Fruit fly (Drosophila melanogaster) whole organism, wandering third instar larva: ENCODE measurements around the gene beat-IIa.

Experiments
- Abd-B ChIP-seq: fragments of >200 bp; optimal IDR thresholded peaks from 2 replicates; lab custom pipeline; 2017; ENCODE audit warnings: missing biosample characterization, missing genetic modification characterization
- CG32264 ChIP-seq: fragments of 200-800 bp; sonication (Bioruptor generic); optimal IDR thresholded peaks from 2 replicates; lab custom pipeline; 2016; ENCODE audit warnings: missing biosample characterization, missing genetic modification characterization
- CG9705 ChIP-seq: fragments of 200-800 bp; sonication (Bioruptor generic); optimal IDR thresholded peaks from 2 replicates; lab custom pipeline; 2018; ENCODE audit warnings: missing biosample characterization, mild to moderate bottlenecking, missing genetic modification characterization
- Dfd ChIP-seq: fragments of >200 bp; optimal IDR thresholded peaks from 2 replicates; lab custom pipeline; 2017; ENCODE audit warnings: missing biosample characterization, missing genetic modification characterization
- GATAd ChIP-seq: sonication (Bioruptor generic); optimal IDR thresholded peaks from 2 replicates; lab custom pipeline; 2016; ENCODE audit warnings: missing biosample characterization, missing genetic modification characterization
- HLH106 ChIP-seq: fragments of 200-800 bp; optimal IDR thresholded peaks from 3 replicates; lab custom pipeline; 2019; ENCODE audit warnings: missing biosample characterization, mild to moderate bottlenecking, missing genetic modification characterization, moderate library complexity
- Hnf4 ChIP-seq: fragments of 200-800 bp; sonication (Bioruptor generic); optimal IDR thresholded peaks from 2 replicates; lab custom pipeline; 2016; ENCODE audit warnings: missing biosample characterization, mild to moderate bottlenecking, missing genetic modification characterization
- Hr78 ChIP-seq: fragments of >200 bp; optimal IDR thresholded peaks from 2 replicates; lab custom pipeline; 2017; ENCODE audit warnings: missing biosample characterization, missing genetic modification characterization
- Hr83 ChIP-seq: fragments of 200-300 bp; sonication (Bioruptor generic); optimal IDR thresholded peaks from 2 replicates; lab custom pipeline; 2016; ENCODE audit warnings: missing biosample characterization, mild to moderate bottlenecking, missing genetic modification characterization, moderate library complexity; ENCODE audit not compliant: poor library complexity, severe bottlenecking
- Jra ChIP-seq: sonication (Bioruptor generic); optimal IDR thresholded peaks from 2 replicates; lab custom pipeline; 2016; ENCODE audit warnings: missing biosample characterization, missing genetic modification characterization
- Mio ChIP-seq: sonication (Bioruptor generic); optimal IDR thresholded peaks from 2 replicates; lab custom pipeline; 2016; ENCODE audit warnings: missing biosample characterization, missing genetic modification characterization
- Myc ChIP-seq: fragments of >200 bp; optimal IDR thresholded peaks from 2 replicates; lab custom pipeline; 2017
- N ChIP-seq: fragments of >200 bp; optimal IDR thresholded peaks from 2 replicates; lab custom pipeline; 2018; ENCODE audit warnings: missing biosample characterization, missing external identifiers, missing genetic modification characterization
- OdsH ChIP-seq: fragments of 200-800 bp; sonication (Bioruptor generic); optimal IDR thresholded peaks from 2 replicates; lab custom pipeline; 2016; ENCODE audit warnings: missing biosample characterization, mild to moderate bottlenecking, missing genetic modification characterization
- Rel ChIP-seq, 2 experiments: fragments of 200-800 bp; sonication (Bioruptor generic) in 1 of 2; optimal IDR thresholded peaks; 2 replicates in 1 of 2; 3 replicates in 1 of 2; lab custom pipeline; 2016 to 2019; ENCODE audit warnings: mild to moderate bottlenecking in 2 of 2, missing biosample characterization in 2 of 2, missing genetic modification characterization in 2 of 2, moderate library complexity in 1 of 2
- Sp1 ChIP-seq: fragments of 200-800 bp; sonication (Bioruptor generic); optimal IDR thresholded peaks from 3 replicates; lab custom pipeline; 2019; ENCODE audit warnings: missing biosample characterization, mild to moderate bottlenecking, missing genetic modification characterization, moderate library complexity
- Vsx2 ChIP-seq: fragments of 200-300, 225-300 bp; sonication (Bioruptor generic); optimal IDR thresholded peaks from 2 replicates; lab custom pipeline; 2018; ENCODE audit warnings: missing biosample characterization, missing genetic modification characterization; ENCODE audit not compliant: partially characterized antibody
- br ChIP-seq: fragments of 200-800 bp; sonication (Bioruptor generic); optimal IDR thresholded peaks from 2 replicates; lab custom pipeline; 2016; ENCODE audit warnings: missing biosample characterization, missing genetic modification characterization
- brk ChIP-seq: fragments of 200-800 bp; sonication (Bioruptor generic); optimal IDR thresholded peaks from 2 replicates; lab custom pipeline; 2016; ENCODE audit warnings: missing biosample characterization, mild to moderate bottlenecking, missing genetic modification characterization
- dl ChIP-seq, 2 experiments: fragments of 175-275, 200-275 bp in 1 of 2; fragments of 200-275 bp in 1 of 2; sonication (Bioruptor generic); optimal IDR thresholded peaks; lab custom pipeline; 2018; ENCODE audit warnings: mild to moderate bottlenecking in 2 of 2, missing biosample characterization in 2 of 2, missing genetic modification characterization in 2 of 2, moderate library complexity in 2 of 2; ENCODE audit not compliant: partially characterized antibody in 2 of 2, insufficient read depth in 1 of 2
- dmrt93B ChIP-seq: fragments of 200-800 bp; sonication (Bioruptor generic); optimal IDR thresholded peaks from 2 replicates; lab custom pipeline; 2018; ENCODE audit warnings: missing biosample characterization, mild to moderate bottlenecking, missing genetic modification characterization
- dsf ChIP-seq: sonication (Bioruptor generic); optimal IDR thresholded peaks from 2 replicates; lab custom pipeline; 2016; ENCODE audit warnings: missing biosample characterization, missing genetic modification characterization, borderline replicate concordance
- ey ChIP-seq: fragments of 200-800 bp; sonication (Bioruptor generic); optimal IDR thresholded peaks from 2 replicates; lab custom pipeline; 2016; ENCODE audit warnings: missing biosample characterization, missing genetic modification characterization
- foxo ChIP-seq, 2 experiments: fragments of 200-800 bp; sonication (Bioruptor generic); optimal IDR thresholded peaks; 2 replicates in 1 of 2; 3 replicates in 1 of 2; lab custom pipeline; 2016 to 2017; ENCODE audit warnings: missing biosample characterization in 2 of 2, missing genetic modification characterization in 2 of 2
- fru ChIP-seq: fragments of 200-800 bp; sonication (Bioruptor generic); optimal IDR thresholded peaks from 3 replicates; lab custom pipeline; 2016; ENCODE audit warnings: missing biosample characterization, mild to moderate bottlenecking, missing genetic modification characterization
- h ChIP-seq: fragments of 200-800 bp; sonication (Bioruptor generic); optimal IDR thresholded peaks from 3 replicates; lab custom pipeline; 2016; ENCODE audit warnings: missing biosample characterization, mild to moderate bottlenecking, missing genetic modification characterization
- jim ChIP-seq: fragments of 175-275, 200-325 bp; sonication (Bioruptor generic); optimal IDR thresholded peaks from 2 replicates; lab custom pipeline; 2016; ENCODE audit warnings: missing biosample characterization, mild to moderate bottlenecking, missing genetic modification characterization
- lola ChIP-seq: fragments of >200 bp; optimal IDR thresholded peaks from 2 replicates; lab custom pipeline; 2017; ENCODE audit warnings: missing biosample characterization, missing genetic modification characterization
- pan ChIP-seq: fragments of >200 bp; optimal IDR thresholded peaks from 2 replicates; lab custom pipeline; 2017
- psq ChIP-seq: fragments of 200-800 bp; sonication (Bioruptor generic); optimal IDR thresholded peaks from 3 replicates; lab custom pipeline; 2017; ENCODE audit warnings: missing biosample characterization, mild to moderate bottlenecking, missing genetic modification characterization, moderate library complexity
- rgr ChIP-seq: fragments of 200-800 bp; sonication (Bioruptor generic); optimal IDR thresholded peaks from 3 replicates; lab custom pipeline; 2016; ENCODE audit warnings: missing biosample characterization, mild to moderate bottlenecking, missing genetic modification characterization
- sage ChIP-seq: fragments of 200-800 bp; sonication (Bioruptor generic); optimal IDR thresholded peaks from 2 replicates; lab custom pipeline; 2016; ENCODE audit warnings: missing biosample characterization, mild to moderate bottlenecking, missing genetic modification characterization
- sv ChIP-seq: fragments of 200-800 bp; sonication (Bioruptor generic); optimal IDR thresholded peaks from 3 replicates; lab custom pipeline; 2016; ENCODE audit warnings: missing biosample characterization, missing genetic modification characterization
- tai ChIP-seq: sonication (Bioruptor generic); optimal IDR thresholded peaks from 2 replicates; lab custom pipeline; 2016; ENCODE audit warnings: missing biosample characterization, missing genetic modification characterization
- usp ChIP-seq: fragments of >200 bp; optimal IDR thresholded peaks from 2 replicates; lab custom pipeline; 2017; ENCODE audit warnings: missing biosample characterization, missing genetic modification characterization
- woc ChIP-seq: sonication (Bioruptor generic); optimal IDR thresholded peaks from 2 replicates; lab custom pipeline; 2016; ENCODE audit warnings: missing biosample characterization, mild to moderate bottlenecking, missing genetic modification characterization

beat-IIa gene

DNA sequence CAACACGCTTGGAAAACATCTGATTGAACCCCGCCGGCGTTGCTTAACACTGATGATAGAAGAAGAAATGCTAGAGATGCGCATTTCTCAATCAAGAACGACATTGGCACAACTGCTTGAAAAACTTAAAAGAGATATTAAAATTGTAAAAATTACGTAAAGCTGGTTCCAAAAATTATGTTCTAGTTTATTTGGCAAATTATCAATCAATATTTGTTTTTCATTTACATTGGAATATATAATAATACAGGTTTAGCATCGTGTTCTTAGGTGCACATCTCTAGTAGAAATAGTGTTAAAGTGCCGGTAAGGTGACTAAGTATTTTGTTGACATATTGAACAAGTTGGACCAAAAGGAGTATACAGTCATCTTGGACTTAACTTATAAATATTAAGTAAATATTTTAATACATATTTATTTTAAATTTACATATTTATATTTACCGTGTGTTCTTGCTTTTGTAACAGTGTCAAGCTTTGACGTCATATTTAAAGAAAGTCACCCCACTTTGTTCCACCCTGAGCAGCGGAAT, 25.5 kb upstream of the beat-IIa start, which contains the start of the genes Brf and sds22 (continued):
- TF ChIP-seq Hr78 (GFP tag; lab: Kevin White, UChicago) (no peak), Rel (GFP tag; optimal IDR thresholded peaks at IDR 0.05; lab: Kevin White, UChicago) (peak; percentile 18), Rel (tag; optimal IDR thresholded peaks at IDR 0.05; lab: Kevin White, UChicago) (peak; percentile 79), woc (peak; percentile 98), jim (GFP tag; lab: Kevin White, UChicago) (peak; percentile 8), OdsH (peak; percentile 95), HLH106 (tag; lab: Kevin White, UChicago) (peak; percentile 97), Hnf4 (GFP tag; lab: Kevin White, UChicago) (peak; percentile 97), Jra (GFP tag; lab: Kevin White, UChicago) (peak; percentile 94), sv (GFP tag; lab: Kevin White, UChicago) (peak; percentile 97), h (GFP tag; lab: Kevin White, UChicago) (peak; percentile 97), fru (GFP tag; lab: Kevin White, UChicago) (peak; percentile 95)

DNA sequence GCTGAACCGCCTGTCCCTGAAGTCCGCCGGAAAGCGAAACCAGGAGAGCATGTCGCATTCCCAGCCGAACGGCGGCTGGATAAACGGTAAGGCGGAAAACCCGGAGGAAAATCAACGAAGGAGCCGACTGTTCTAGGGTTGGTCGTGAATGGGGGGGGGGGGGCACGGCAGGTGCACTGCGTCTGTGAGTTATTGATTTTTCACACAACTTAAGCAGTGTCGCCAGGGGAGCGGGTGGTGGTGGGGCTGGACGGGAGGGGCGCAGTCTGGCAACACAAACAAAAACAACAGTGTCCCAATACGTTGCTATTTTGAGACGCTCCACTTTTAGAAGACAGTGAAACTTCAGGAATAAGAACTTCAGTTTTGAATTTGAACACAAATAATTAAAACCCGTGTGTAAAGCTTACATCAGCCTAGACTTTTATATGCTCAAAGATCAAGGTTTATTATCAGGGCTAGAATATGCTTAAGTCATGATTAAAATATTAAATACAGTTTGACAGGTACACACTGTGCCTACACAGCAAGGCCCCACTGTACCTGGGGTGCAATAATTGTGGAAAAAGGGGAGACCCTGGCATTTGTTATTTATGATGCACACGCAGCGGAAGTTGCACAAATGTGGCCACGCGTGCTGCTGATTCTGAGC, 20.4 kb upstream of the beat-IIa start:
- TF ChIP-seq br (GFP tag; lab: Kevin White, UChicago) (peak; percentile 71), lola (no peak), dmrt93B (peak; percentile 65), Rel (GFP tag; optimal IDR thresholded peaks at IDR 0.05; lab: Kevin White, UChicago) (no peak), Rel (tag; optimal IDR thresholded peaks at IDR 0.05; lab: Kevin White, UChicago) (peak; percentile 83), Abd-B (GFP tag; lab: Kevin White, UChicago) (no peak), woc (peak; percentile 52), rgr (GFP tag; lab: Kevin White, UChicago) (peak; percentile 64), Hr83 (no peak), ey (peak; percentile 69), CG9705 (GFP tag; lab: Kevin White, UChicago) (peak; percentile 37), tai (GFP tag; lab: Kevin White, UChicago) (no peak), OdsH (peak; percentile 63), fru (GFP tag; lab: Kevin White, UChicago) (peak; percentile 73), sv (GFP tag; lab: Kevin White, UChicago) (peak; percentile 11), psq (GFP tag; lab: Kevin White, UChicago) (peak; percentile 60), Dfd (GFP tag; lab: Kevin White, UChicago) (peak; percentile 5), Hnf4 (GFP tag; lab: Kevin White, UChicago) (peak; percentile 69), HLH106 (tag; lab: Kevin White, UChicago) (peak; percentile 78), brk (no peak), Vsx2 (GFP tag; lab: Kevin White, UChicago) (no peak), h (GFP tag; lab: Kevin White, UChicago) (peak; percentile 84), Jra (GFP tag; lab: Kevin White, UChicago) (no peak), foxo (GFP tag; optimal IDR thresholded peaks at IDR 0.05; lab: Kevin White, UChicago) (peak in 1 of 2 experiments; percentile 81), Mio (GFP tag; lab: Kevin White, UChicago) (no peak), Sp1 (GFP tag; lab: Kevin White, UChicago) (peak; percentile 48), CG32264 (peak; percentile 4)

DNA sequence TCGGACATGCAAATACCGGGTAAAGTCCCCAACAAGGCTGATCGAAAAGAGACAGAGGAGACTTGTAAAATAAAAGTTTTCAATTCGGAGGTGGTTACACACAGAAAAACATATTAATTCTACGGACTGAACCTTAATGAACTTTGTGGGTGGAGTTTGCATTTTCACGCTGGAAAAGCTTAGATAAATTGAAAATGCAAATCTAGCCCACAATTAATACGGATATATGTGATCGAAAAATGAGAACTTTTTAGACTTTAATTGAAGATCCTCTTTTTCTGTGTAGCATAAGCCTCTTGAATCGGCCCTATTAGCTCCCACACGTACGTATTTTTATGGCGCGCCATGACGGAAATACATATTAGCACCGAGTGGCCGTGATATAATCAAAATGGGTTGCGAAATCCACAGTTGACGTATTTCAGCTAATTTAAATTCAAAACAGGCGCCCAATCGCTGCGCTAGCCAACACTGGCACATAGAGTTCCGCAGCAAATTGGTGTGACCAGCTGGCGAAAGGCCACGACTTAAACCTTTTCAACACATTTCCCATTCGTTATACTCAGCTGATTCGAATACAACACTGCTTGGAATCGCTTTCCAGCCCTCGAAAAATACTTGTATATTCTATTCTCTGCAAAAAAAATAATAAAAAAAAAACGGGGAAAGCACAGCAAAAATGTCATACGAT, 19.6 kb upstream of the beat-IIa start:
- peak; percentile 58 for TF ChIP-seq jim (GFP tag; lab: Kevin White, UChicago)
- TF ChIP-seq dsf (GFP tag; lab: Kevin White, UChicago) = peak; percentile 60
- TF ChIP-seq Abd-B (GFP tag; lab: Kevin White, UChicago) = no peak
- TF ChIP-seq rgr (GFP tag; lab: Kevin White, UChicago) = peak; percentile 66
- no peak for TF ChIP-seq pan (lab: Kevin White, UChicago)
- peak; percentile 2 for TF ChIP-seq woc
- TF ChIP-seq lola = no peak
- TF ChIP-seq Dfd (GFP tag; lab: Kevin White, UChicago) = no peak
- TF ChIP-seq Mio (GFP tag; lab: Kevin White, UChicago) = no peak
- TF ChIP-seq CG9705 (GFP tag; lab: Kevin White, UChicago) = peak; percentile 43
- peak in 1 of 2 experiments; percentile 17 for TF ChIP-seq dl (GFP tag; optimal IDR thresholded peaks at IDR 0.05; lab: Kevin White, UChicago; ENCODE audit: insufficient read depth in 1 of 2, partially characterized antibody in 2 of 2)
- peak; percentile 24 for TF ChIP-seq dmrt93B
- TF ChIP-seq Vsx2 (GFP tag; lab: Kevin White, UChicago) = peak; percentile 97
- no peak for TF ChIP-seq Rel (GFP tag; optimal IDR thresholded peaks at IDR 0.05; lab: Kevin White, UChicago)
- peak; percentile 99 for TF ChIP-seq Rel (tag; optimal IDR thresholded peaks at IDR 0.05; lab: Kevin White, UChicago)
- peak; percentile 46 for TF ChIP-seq ey
- TF ChIP-seq h (GFP tag; lab: Kevin White, UChicago) = peak; percentile 69
- peak; percentile 83 for TF ChIP-seq Hnf4 (GFP tag; lab: Kevin White, UChicago)
- peak; percentile 52 for TF ChIP-seq sv (GFP tag; lab: Kevin White, UChicago)
- TF ChIP-seq psq (GFP tag; lab: Kevin White, UChicago) = peak; percentile 30
- TF ChIP-seq foxo (GFP tag; optimal IDR thresholded peaks at IDR 0.05; lab: Kevin White, UChicago) = peak in 1 of 2 experiments; percentile 83
- TF ChIP-seq GATAd (GFP tag; lab: Kevin White, UChicago) = peak; percentile 30
- TF ChIP-seq fru (GFP tag; lab: Kevin White, UChicago) = peak; percentile 64
- TF ChIP-seq tai (GFP tag; lab: Kevin White, UChicago) = peak; percentile 69
- peak; percentile 37 for TF ChIP-seq sage (GFP tag; lab: Kevin White, UChicago)
- peak; percentile 56 for TF ChIP-seq Myc
- peak; percentile 72 for TF ChIP-seq Jra (GFP tag; lab: Kevin White, UChicago)
- peak; percentile 65 for TF ChIP-seq br (GFP tag; lab: Kevin White, UChicago)
- no peak for TF ChIP-seq N (GFP tag; lab: Kevin White, UChicago)
- TF ChIP-seq usp (GFP tag; lab: Kevin White, UChicago) = no peak
- TF ChIP-seq Hr78 (GFP tag; lab: Kevin White, UChicago) = no peak
- peak; percentile 94 for TF ChIP-seq Hr83
- TF ChIP-seq CG32264 = peak; percentile 52
- peak; percentile 25 for TF ChIP-seq OdsH
- TF ChIP-seq HLH106 (tag; lab: Kevin White, UChicago) = peak; percentile 57
- TF ChIP-seq Sp1 (GFP tag; lab: Kevin White, UChicago) = peak; percentile 59
